Worm (Caenorhabditis elegans) whole organism, L2 larva: ENCODE data around the gene unc-60.

Source experiments
- F13H6.1 ChIP-seq: sonication (generic microtip); optimal IDR thresholded peaks from 2 replicates; lab custom pipeline; 2016; ENCODE audit warnings: missing genetic modification characterization, missing compliant biosample characterization
- R02D3.7 ChIP-seq: fragments of 150-350 bp; optimal IDR thresholded peaks from 2 replicates; lab custom pipeline; 2014; ENCODE audit warnings: missing biosample characterization, missing genetic modification characterization
- Y55F3AM.14 ChIP-seq: fragments of 200-800 bp; sonication (Bioruptor generic); optimal IDR thresholded peaks from 2 replicates; lab custom pipeline; 2018; ENCODE audit warnings: mild to moderate bottlenecking, missing genetic modification characterization, missing compliant biosample characterization
- ZK546.5 ChIP-seq: sonication (generic microtip); optimal IDR thresholded peaks from 2 replicates; lab custom pipeline; 2017; ENCODE audit warnings: missing biosample characterization, missing genetic modification characterization
- alr-1 ChIP-seq: fragments of 150-350 bp; optimal IDR thresholded peaks from 2 replicates; lab custom pipeline; 2014; ENCODE audit warnings: missing biosample characterization, missing genetic modification characterization
- aly-2 ChIP-seq: fragments of 150-350 bp; optimal IDR thresholded peaks from 2 replicates; lab custom pipeline; 2014; ENCODE audit warnings: missing biosample characterization, missing genetic modification characterization
- ama-1 ChIP-seq: fragments of 150-350 bp; optimal IDR thresholded peaks from 2 replicates; lab custom pipeline; 2018; ENCODE audit warnings: inconsistent platforms
- blmp-1 ChIP-seq: sonication (generic microtip); optimal IDR thresholded peaks from 2 replicates; lab custom pipeline; 2017; ENCODE audit warnings: missing genetic modification characterization, mild to moderate bottlenecking, missing compliant biosample characterization, antibody characterized with exemption, moderate library complexity; ENCODE audit not compliant: insufficient read depth
- ceh-82 ChIP-seq: fragments of 150-350 bp; optimal IDR thresholded peaks from 2 replicates; lab custom pipeline; 2014; ENCODE audit warnings: missing biosample characterization, missing genetic modification characterization
- dmd-4 ChIP-seq: sonication (generic microtip); optimal IDR thresholded peaks from 2 replicates; lab custom pipeline; 2017; ENCODE audit warnings: missing biosample characterization, missing genetic modification characterization
- egl-27 ChIP-seq: sonication (generic microtip); optimal IDR thresholded peaks from 3 replicates; lab custom pipeline; 2017; ENCODE audit warnings: missing biosample characterization, missing genetic modification reagents, missing genetic modification characterization
- elt-1 ChIP-seq: fragments of 150-350 bp; optimal IDR thresholded peaks from 2 replicates; lab custom pipeline; 2014; ENCODE audit warnings: missing biosample characterization, missing genetic modification characterization
- fos-1 ChIP-seq: fragments of 150-350 bp; optimal IDR thresholded peaks from 2 replicates; lab custom pipeline; 2014; ENCODE audit warnings: missing biosample characterization, missing genetic modification characterization
- gmeb-1 ChIP-seq: fragments of 150-350 bp; optimal IDR thresholded peaks from 2 replicates; lab custom pipeline; 2014; ENCODE audit warnings: missing biosample characterization, missing genetic modification characterization
- lin-13 ChIP-seq: fragments of 150-350 bp; optimal IDR thresholded peaks from 2 replicates; lab custom pipeline; 2014; ENCODE audit warnings: missing biosample characterization, missing genetic modification reagents, missing genetic modification characterization
- lin-39 ChIP-seq: fragments of 150-350 bp; optimal IDR thresholded peaks from 2 replicates; lab custom pipeline; 2014; ENCODE audit warnings: missing biosample characterization, missing genetic modification reagents, missing genetic modification characterization
- lsy-2 ChIP-seq, 2 experiments: fragments of 150-350 bp in 1 of 2; sonication (generic microtip) in 1 of 2; optimal IDR thresholded peaks; 2 replicates each; lab custom pipeline; 2014 to 2017; ENCODE audit warnings: missing biosample characterization in 2 of 2, missing genetic modification characterization in 2 of 2
- mab-5 ChIP-seq: fragments of 150-350 bp; optimal IDR thresholded peaks from 2 replicates; lab custom pipeline; 2014; ENCODE audit warnings: missing biosample characterization, missing genetic modification characterization
- mdl-1 ChIP-seq, 2 experiments: fragments of 150-350 bp in 1 of 2; sonication (generic microtip) in 1 of 2; optimal IDR thresholded peaks; 2 replicates each; lab custom pipeline; 2017; ENCODE audit warnings: missing biosample characterization in 2 of 2, missing genetic modification characterization in 2 of 2
- nhr-10 ChIP-seq: sonication (generic microtip); optimal IDR thresholded peaks from 2 replicates; lab custom pipeline; 2017; ENCODE audit warnings: missing biosample characterization, missing genetic modification characterization
- nhr-11 ChIP-seq: fragments of 150-350 bp; optimal IDR thresholded peaks from 2 replicates; lab custom pipeline; 2014; ENCODE audit warnings: missing biosample characterization, missing genetic modification characterization
- nhr-21 ChIP-seq: fragments of 150-350 bp; optimal IDR thresholded peaks from 2 replicates; lab custom pipeline; 2014; ENCODE audit warnings: missing biosample characterization, missing genetic modification characterization
- nhr-23 ChIP-seq: fragments of 150-350 bp; optimal IDR thresholded peaks from 2 replicates; lab custom pipeline; 2014; ENCODE audit warnings: missing biosample characterization, missing genetic modification reagents, missing genetic modification characterization
- nhr-6 ChIP-seq: fragments of 150-350 bp; optimal IDR thresholded peaks from 2 replicates; lab custom pipeline; 2014; ENCODE audit warnings: missing biosample characterization, missing genetic modification characterization
- nhr-77 ChIP-seq: fragments of 150-350 bp; optimal IDR thresholded peaks from 2 replicates; lab custom pipeline; 2014; ENCODE audit warnings: missing biosample characterization, missing genetic modification characterization
- sem-4 ChIP-seq: fragments of 150-350 bp; optimal IDR thresholded peaks from 2 replicates; lab custom pipeline; 2014; ENCODE audit warnings: missing biosample characterization, missing genetic modification reagents, missing genetic modification characterization
- skn-1 ChIP-seq: sonication (generic microtip); optimal IDR thresholded peaks from 2 replicates; lab custom pipeline; 2017; ENCODE audit warnings: missing biosample characterization, missing genetic modification characterization
- snpc-4 ChIP-seq: fragments of 150-350 bp; optimal IDR thresholded peaks from 2 replicates; lab custom pipeline; 2014; ENCODE audit warnings: missing biosample characterization, missing genetic modification characterization
- unc-55 ChIP-seq: fragments of 150-350 bp; sonication (generic microtip); optimal IDR thresholded peaks from 3 replicates; lab custom pipeline; 2014; ENCODE audit warnings: missing biosample characterization, missing genetic modification reagents, missing genetic modification characterization
- ztf-1 ChIP-seq: fragments of 200-800 bp; sonication (Bioruptor generic); conservative IDR thresholded peaks from 2 replicates; pipeline ENCODE4 v1.3.6; 2022; ENCODE audit warnings: missing genetic modification characterization, missing compliant biosample characterization

Gene unc-60

ce11 chrV:1425595-1425994, 49.3 kb upstream of the unc-60 start, which contains the start of gene R12A1.3:
R12A1.3 (minus strand) TSS chrV:1425794.
- TF ChIP-seq R02D3.7 (tag; lab: Kevin White, UChicago) (no peak), snpc-4 (no peak), dmd-4 (tag; lab: Kevin White, UChicago) (no peak), lsy-2 (tag; optimal IDR thresholded peaks at IDR 0.05; lab: Kevin White, UChicago) (no peak), aly-2 (tag; lab: Kevin White, UChicago) (no peak), ama-1 (lab: Kevin White, UChicago) (no peak), nhr-6 (no peak), egl-27 (tag; lab: Kevin White, UChicago) (no peak), nhr-21 (no peak)

ce11 chrV:1431702-1432187, 43.1 kb upstream of the unc-60 start, which contains the start of gene ges-1:
ges-1 (minus strand) TSS chrV:1432137.
- TF ChIP-seq nhr-77 (tag; lab: Kevin White, UChicago) (no peak), nhr-6 (no peak)
- TF ChIP-seq, all 48 proteins: peak for 0

- TF ChIP-seq R02D3.7 (tag; lab: Kevin White, UChicago) (no peak), fos-1 (tag; lab: Kevin White, UChicago) (peak; percentile 18), gmeb-1 (tag; lab: Kevin White, UChicago) (peak; percentile 98), egl-27 (tag; lab: Kevin White, UChicago) (no peak), F13H6.1 (tag; lab: Kevin White, UChicago) (no peak), ZK546.5 (tag; lab: Kevin White, UChicago) (no peak), Y55F3AM.14 (no peak), sem-4 (tag; lab: Kevin White, UChicago) (no peak), lin-13 (no peak), lsy-2 (tag; optimal IDR thresholded peaks at IDR 0.05; lab: Kevin White, UChicago) (no peak), blmp-1 (tag; lab: Kevin White, UChicago) (no peak), ztf-1 (GFP tag; lab: Robert Waterston, UW) (no peak), skn-1 (no peak)
These were observed 42.1 kb upstream of the unc-60 start for ce11 chrV:1432500-1433418.

- no peak for TF ChIP-seq gmeb-1 (tag; lab: Kevin White, UChicago)
- TF ChIP-seq sem-4 (tag; lab: Kevin White, UChicago) = no peak
- no peak for TF ChIP-seq lin-39 (tag; lab: Kevin White, UChicago)
- TF ChIP-seq unc-55 = no peak
- no peak for TF ChIP-seq alr-1 (tag; lab: Kevin White, UChicago)
- no peak for TF ChIP-seq nhr-10
- TF ChIP-seq mdl-1 (tag; optimal IDR thresholded peaks at IDR 0.05; lab: Kevin White, UChicago) = no peak
- no peak for TF ChIP-seq ztf-1 (GFP tag; lab: Robert Waterston, UW)
- TF ChIP-seq F13H6.1 (tag; lab: Kevin White, UChicago) = no peak
- TF ChIP-seq nhr-77 (tag; lab: Kevin White, UChicago) = no peak
- no peak for TF ChIP-seq nhr-23 (tag; lab: Kevin White, UChicago)
- TF ChIP-seq elt-1 (tag; lab: Kevin White, UChicago) = no peak
These were observed 41.5 kb upstream of the unc-60 start for ce11 chrV:1433419-1433765.

- TF ChIP-seq nhr-11 (tag; lab: Kevin White, UChicago) (no peak), mab-5 (no peak), gmeb-1 (tag; lab: Kevin White, UChicago) (peak; percentile 54), ceh-82 (tag; lab: Kevin White, UChicago) (no peak)
These were observed 40.5 kb upstream of the unc-60 start for ce11 chrV:1434398-1434797.

- TF ChIP-seq gmeb-1 (tag; lab: Kevin White, UChicago) = peak; percentile 13
- TF ChIP-seq sem-4 (tag; lab: Kevin White, UChicago) = no peak
- TF ChIP-seq ama-1 (lab: Kevin White, UChicago) = no peak
- TF ChIP-seq, all 48 proteins: peak for 1
These were observed 39.8 kb upstream of the unc-60 start for ce11 chrV:1435106-1435505.
